Fruit fly (Drosophila melanogaster): ENCODE measurements around the gene CG5787.

DNA sequence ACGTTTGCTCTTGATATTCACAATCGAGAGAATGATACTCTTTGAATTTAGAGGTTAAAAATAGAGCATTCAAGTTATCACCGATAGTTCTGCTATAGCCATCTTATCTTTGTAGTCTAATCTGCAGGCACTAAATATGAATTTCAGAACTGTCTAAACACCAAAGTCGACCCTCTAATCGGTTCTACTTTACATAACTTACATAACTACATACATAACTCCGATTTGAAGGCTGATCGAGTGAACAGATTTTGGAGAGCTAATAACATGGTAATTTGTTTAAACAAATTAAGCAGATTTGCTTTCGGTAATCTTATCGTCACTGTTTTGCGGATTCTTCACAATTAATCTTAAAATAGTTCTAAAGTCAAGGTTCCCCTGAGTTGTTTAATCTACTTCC, 11.3 kb downstream of the CG5787 start:
- TF ChIP-seq Dll (optimal IDR thresholded peaks at IDR 0.05) (no peak), EcR (GFP tag; optimal IDR thresholded peaks at IDR 0.05) (no peak), psq (optimal IDR thresholded peaks at IDR 0.05) (no peak), usp (GFP tag; optimal IDR thresholded peaks at IDR 0.05) (no peak), CG8478 (optimal IDR thresholded peaks at IDR 0.05) (no peak)

All from whole organism.